Worm (Caenorhabditis elegans) whole organism, L4 larva: ENCODE measurements around the gene K01A2.6.
A peak's percentile ranks its signal among the peaks of the same experiment; 100 is the strongest.

Source experiments
- F26F4.8 ChIP-seq: fragments of 200-800 bp; sonication (Bioruptor generic); conservative IDR thresholded peaks from 2 replicates; pipeline ENCODE4 v1.3.6; 2022; ENCODE audit warnings: missing genetic modification characterization, missing compliant biosample characterization
- F37D6.2 ChIP-seq: sonication (generic microtip); optimal IDR thresholded peaks from 2 replicates; lab custom pipeline; 2016; ENCODE audit warnings: mild to moderate bottlenecking, missing genetic modification characterization, missing compliant biosample characterization
- T20F7.1 ChIP-seq: fragments of 200-800 bp; sonication (Bioruptor generic); optimal IDR thresholded peaks from 2 replicates; lab custom pipeline; 2018; ENCODE audit warnings: mild to moderate bottlenecking, missing genetic modification characterization, missing compliant biosample characterization
- Y105C5A.15 ChIP-seq: fragments of 200-800 bp; sonication (Bioruptor generic); IDR thresholded peaks from 2 replicates; pipeline ENCODE4 v1.3.6; 2022; ENCODE audit warnings: missing genetic modification characterization, missing compliant biosample characterization
- Y75B8A.6 ChIP-seq: fragments of 200-800 bp; sonication (Bioruptor generic); IDR thresholded peaks from 2 replicates; pipeline ENCODE4 v1.3.6; 2022; ENCODE audit warnings: missing genetic modification reagents, missing genetic modification characterization, missing compliant biosample characterization
- ZK546.5 ChIP-seq, 2 experiments: sonication (generic microtip); optimal IDR thresholded peaks; 2 replicates each; lab custom pipeline; 2017; ENCODE audit warnings: missing biosample characterization in 2 of 2, missing genetic modification characterization in 2 of 2
- aha-1 ChIP-seq: fragments of 150-350 bp; peaks from one replicate; lab custom pipeline; 2014; ENCODE audit warnings: missing biosample characterization, missing genetic modification characterization
- ama-1 ChIP-seq: fragments of 150-350 bp; optimal IDR thresholded peaks from 2 replicates; lab custom pipeline; 2014; ENCODE audit warnings: inconsistent platforms, mixed read lengths
- attf-4 ChIP-seq: sonication (generic microtip); optimal IDR thresholded peaks from 3 replicates; lab custom pipeline; 2017; ENCODE audit warnings: missing biosample characterization, missing genetic modification characterization
- ceh-20 ChIP-seq: fragments of 200-800 bp; sonication (Bioruptor generic); IDR thresholded peaks from 2 replicates; pipeline ENCODE4 v1.3.6; 2022; ENCODE audit warnings: missing genetic modification reagents, missing genetic modification characterization, missing compliant biosample characterization
- ceh-44 ChIP-seq: fragments of 200-800 bp; sonication (Bioruptor generic); IDR thresholded peaks from 2 replicates; pipeline ENCODE4 v1.3.6; 2022; ENCODE audit warnings: missing genetic modification reagents, missing genetic modification characterization, missing compliant biosample characterization
- ces-1 ChIP-seq: fragments of 150-350 bp; sonication (generic microtip); optimal IDR thresholded peaks from 4 replicates; lab custom pipeline; 2014; ENCODE audit warnings: missing biosample characterization, missing genetic modification reagents, missing genetic modification characterization
- cey-2 ChIP-seq: sonication (generic microtip); optimal IDR thresholded peaks from 3 replicates; lab custom pipeline; 2017; ENCODE audit warnings: missing genetic modification characterization, mild to moderate bottlenecking, missing compliant biosample characterization, antibody characterized with exemption, borderline replicate concordance; ENCODE audit not compliant: insufficient read depth
- dmd-8 ChIP-seq: fragments of 200-800 bp; sonication (Bioruptor generic); IDR thresholded peaks from 2 replicates; pipeline ENCODE4 v1.3.6; 2022; ENCODE audit warnings: missing genetic modification characterization, missing compliant biosample characterization
- dmd-9 ChIP-seq: fragments of 200-800 bp; sonication (Bioruptor generic); IDR thresholded peaks from 2 replicates; pipeline ENCODE4 v1.3.6; 2022; ENCODE audit warnings: missing genetic modification reagents, missing genetic modification characterization, missing compliant biosample characterization
- dpl-1 ChIP-seq: fragments of 150-350 bp; optimal IDR thresholded peaks from 2 replicates; lab custom pipeline; 2014; ENCODE audit warnings: missing biosample characterization, missing genetic modification reagents, missing genetic modification characterization
- egl-27 ChIP-seq: sonication (generic microtip); optimal IDR thresholded peaks from 3 replicates; lab custom pipeline; 2017; ENCODE audit warnings: missing biosample characterization, missing genetic modification reagents, missing genetic modification characterization
- fkh-10 ChIP-seq: fragments of 150-350 bp; optimal IDR thresholded peaks from 2 replicates; lab custom pipeline; 2014; ENCODE audit warnings: missing biosample characterization, missing genetic modification reagents, missing genetic modification characterization
- gei-8 ChIP-seq: fragments of 200-800 bp; sonication (Bioruptor generic); optimal IDR thresholded peaks from 2 replicates; lab custom pipeline; 2018; ENCODE audit warnings: mild to moderate bottlenecking, missing genetic modification characterization, missing compliant biosample characterization
- hlh-11 ChIP-seq: fragments of 200-800 bp; sonication (Bioruptor generic); optimal IDR thresholded peaks from 2 replicates; lab custom pipeline; 2018; ENCODE audit warnings: mild to moderate bottlenecking, missing genetic modification characterization, missing compliant biosample characterization
- hlh-30 ChIP-seq: sonication (generic microtip); optimal IDR thresholded peaks from 2 replicates; lab custom pipeline; 2017; ENCODE audit warnings: antibody characterized with exemption, mild to moderate bottlenecking, missing genetic modification characterization, missing compliant biosample characterization; ENCODE audit not compliant: insufficient read depth
- lim-7 ChIP-seq: fragments of 200-800 bp; sonication (Bioruptor generic); IDR thresholded peaks from 2 replicates; pipeline ENCODE4 v1.3.6; 2022; ENCODE audit warnings: missing genetic modification characterization, missing compliant biosample characterization
- lin-1 ChIP-seq: fragments of 200-800 bp; sonication (Bioruptor generic); IDR thresholded peaks from 2 replicates; pipeline ENCODE4 v1.3.6; 2022; ENCODE audit warnings: missing genetic modification reagents, missing genetic modification characterization, missing compliant biosample characterization
- lin-15B ChIP-seq: fragments of 150-350 bp; sonication (generic microtip); optimal IDR thresholded peaks from 3 replicates; lab custom pipeline; 2014; ENCODE audit warnings: missing biosample characterization, missing genetic modification characterization
- lin-39 ChIP-seq: fragments of 150-350 bp; optimal IDR thresholded peaks from 2 replicates; lab custom pipeline; 2014; ENCODE audit warnings: missing biosample characterization, missing genetic modification reagents, missing genetic modification characterization
- lsy-2 ChIP-seq, 2 experiments: fragments of 150-350 bp in 1 of 2; sonication (generic microtip) in 1 of 2; optimal IDR thresholded peaks; 2 replicates each; lab custom pipeline; 2014 to 2017; ENCODE audit warnings: missing biosample characterization in 2 of 2, missing genetic modification characterization in 2 of 2
- mdl-1 ChIP-seq, 2 experiments: fragments of 150-350 bp in 1 of 2; sonication (generic microtip) in 1 of 2; optimal IDR thresholded peaks; 2 replicates each; lab custom pipeline; 2014 to 2017; ENCODE audit warnings: missing biosample characterization in 2 of 2, missing genetic modification characterization in 2 of 2
- mes-2 ChIP-seq: sonication (generic microtip); optimal IDR thresholded peaks from 2 replicates; lab custom pipeline; 2016; ENCODE audit warnings: missing genotype, mild to moderate bottlenecking, missing genetic modification characterization, missing compliant biosample characterization; ENCODE audit not compliant: poor library complexity, severe bottlenecking
- mxl-3 ChIP-seq: fragments of 200-800 bp; sonication (Bioruptor generic); optimal IDR thresholded peaks from 2 replicates; lab custom pipeline; 2018; ENCODE audit warnings: mild to moderate bottlenecking, missing genetic modification characterization, missing compliant biosample characterization
- nhr-25 ChIP-seq: sonication (generic microtip); optimal IDR thresholded peaks from 2 replicates; lab custom pipeline; 2017; ENCODE audit warnings: missing genetic modification characterization, mild to moderate bottlenecking, missing compliant biosample characterization, antibody characterized with exemption, moderate library complexity, borderline replicate concordance; ENCODE audit not compliant: insufficient read depth
- nhr-28 ChIP-seq: fragments of 150-350 bp; optimal IDR thresholded peaks from 2 replicates; lab custom pipeline; 2014; ENCODE audit warnings: missing biosample characterization, missing genetic modification characterization
- nhr-48 ChIP-seq: sonication (generic microtip); optimal IDR thresholded peaks from 2 replicates; lab custom pipeline; 2016; ENCODE audit warnings: mild to moderate bottlenecking, missing genetic modification characterization, missing compliant biosample characterization
- pha-4 ChIP-seq, 2 experiments: fragments of 150-350 bp in 1 of 2; fragments of 200-800 bp in 1 of 2; sonication (Bioruptor generic) in 1 of 2; IDR thresholded peaks in 1 of 2; optimal IDR thresholded peaks in 1 of 2; 2 replicates each; pipeline versions ENCODE4 v1.3.6 to Lab custom; 2014 to 2022; ENCODE audit warnings: missing genetic modification characterization in 2 of 2, missing genetic modification reagents in 2 of 2, missing biosample characterization in 1 of 2, missing compliant biosample characterization in 1 of 2
- pqm-1 ChIP-seq: sonication (generic microtip); optimal IDR thresholded peaks from 2 replicates; lab custom pipeline; 2017; ENCODE audit warnings: missing biosample characterization, missing genetic modification characterization
- rbr-2 ChIP-seq: sonication (generic microtip); optimal IDR thresholded peaks from 2 replicates; lab custom pipeline; 2016; ENCODE audit warnings: missing genotype, missing genetic modification characterization, missing compliant biosample characterization
- skn-1 ChIP-seq: fragments of 150-350 bp; optimal IDR thresholded peaks from 2 replicates; lab custom pipeline; 2014; ENCODE audit warnings: missing biosample characterization, missing genetic modification characterization
- snpc-1.2 ChIP-seq: fragments of 200-800 bp; sonication (Bioruptor generic); IDR thresholded peaks from 2 replicates; pipeline ENCODE4 v1.3.6; 2022; ENCODE audit warnings: missing genetic modification reagents, missing genetic modification characterization, missing compliant biosample characterization
- tra-1 ChIP-seq: fragments of 200-800 bp; sonication (Bioruptor generic); IDR thresholded peaks from 2 replicates; pipeline ENCODE4 v1.3.6; 2022; ENCODE audit warnings: missing genetic modification reagents, missing genetic modification characterization, missing compliant biosample characterization
- unc-62 ChIP-seq, 3 experiments: fragments of 150-350 bp in 1 of 3; sonication (generic microtip); optimal IDR thresholded peaks in 2 of 3; peaks in 1 of 3; 1 replicate in 1 of 3; 2 replicates in 2 of 3; lab custom pipeline; 2014 to 2017; ENCODE audit warnings: missing biosample characterization in 3 of 3, missing genetic modification characterization in 3 of 3, missing genetic modification reagents in 3 of 3, missing genotype in 1 of 3
- vab-7 ChIP-seq: fragments of 200-800 bp; sonication (Bioruptor generic); IDR thresholded peaks from 2 replicates; pipeline ENCODE4 v1.3.6; 2022; ENCODE audit warnings: missing genetic modification reagents, missing genetic modification characterization, missing compliant biosample characterization
- zag-1 ChIP-seq: fragments of 150-350 bp; optimal IDR thresholded peaks from 2 replicates; lab custom pipeline; 2014; ENCODE audit warnings: missing biosample characterization, missing genetic modification characterization
- zfp-2 ChIP-seq: sonication (generic microtip); optimal IDR thresholded peaks from 2 replicates; lab custom pipeline; 2016; ENCODE audit warnings: mild to moderate bottlenecking, missing genetic modification characterization, missing compliant biosample characterization
- zfp-3 ChIP-seq: fragments of 200-800 bp; sonication (Bioruptor generic); conservative IDR thresholded peaks from 2 replicates; pipeline ENCODE4 v1.3.6; 2022; ENCODE audit warnings: missing genetic modification reagents, missing genetic modification characterization, missing compliant biosample characterization
- ztf-7 ChIP-seq: fragments of 150-350 bp; optimal IDR thresholded peaks from 2 replicates; lab custom pipeline; 2014; ENCODE audit warnings: missing biosample characterization, missing genetic modification characterization

Gene K01A2.6

ce11 chrII:296911-297440 lies 2.8 kb upstream of the K01A2.6 start, which contains the start of the genes clec-117 and B0432.1:
TSS of gene clec-117 (minus strand) at chrII:297011.
TSS of gene B0432.1 (plus strand) at chrII:297390.
- TF ChIP-seq snpc-1.2 (GFP tag; lab: Robert Waterston, UW) (no peak), tra-1 (GFP tag; lab: Robert Waterston, UW) (no peak), zfp-3 (no peak), zag-1 (no peak), T20F7.1 (no peak), lsy-2 (tag; optimal IDR thresholded peaks at IDR 0.05; lab: Kevin White, UChicago) (no peak), dmd-9 (GFP tag; lab: Robert Waterston, UW) (no peak), lin-15B (tag; lab: Kevin White, UChicago) (no peak), ZK546.5 (tag; optimal IDR thresholded peaks at IDR 0.05; lab: Kevin White, UChicago) (no peak), pha-4 (GFP tag; IDR thresholded peaks at IDR 0.05; lab: Robert Waterston, UW) (no peak), pha-4 (tag; optimal IDR thresholded peaks at IDR 0.05; lab: Kevin White, UChicago) (no peak), F37D6.2 (tag; lab: Kevin White, UChicago) (no peak), lin-1 (GFP tag; lab: Robert Waterston, UW) (no peak), egl-27 (tag; lab: Kevin White, UChicago) (no peak), lin-39 (tag; lab: Kevin White, UChicago) (no peak), Y75B8A.6 (no peak), ztf-7 (tag; lab: Kevin White, UChicago) (no peak), aha-1 (tag; lab: Kevin White, UChicago) (no peak), attf-4 (tag; lab: Kevin White, UChicago) (no peak), lim-7 (GFP tag; lab: Robert Waterston, UW) (no peak)

- TF ChIP-seq rbr-2 (tag; lab: Kevin White, UChicago): no peak
- TF ChIP-seq gei-8: no peak
- TF ChIP-seq skn-1 (tag; lab: Kevin White, UChicago): no peak
- no peak for TF ChIP-seq zfp-3
- TF ChIP-seq zfp-2 (tag; lab: Kevin White, UChicago): no peak
- TF ChIP-seq hlh-30: peak; percentile 58
- TF ChIP-seq nhr-28 (tag; lab: Kevin White, UChicago): peak; percentile 66
- peak; percentile 57 for TF ChIP-seq nhr-25 (tag; lab: Kevin White, UChicago)
- TF ChIP-seq F26F4.8: no peak
- no peak for TF ChIP-seq ces-1 (GFP tag; lab: Kevin White, UChicago)
- no peak for TF ChIP-seq ztf-7 (tag; lab: Kevin White, UChicago)
- peak; percentile 31 for TF ChIP-seq cey-2 (tag; lab: Kevin White, UChicago)
- peak in 1 of 2 experiments; percentile 96 for TF ChIP-seq unc-62 (GFP tag; optimal IDR thresholded peaks at IDR 0.05 in 1 of 2; lab: Kevin White, UChicago)
- no peak for TF ChIP-seq unc-62 (tag; optimal IDR thresholded peaks at IDR 0.05; lab: Kevin White, UChicago)
- no peak for TF ChIP-seq dmd-8
- no peak for TF ChIP-seq ama-1
- no peak for TF ChIP-seq lsy-2 (tag; optimal IDR thresholded peaks at IDR 0.05; lab: Kevin White, UChicago)
- TF ChIP-seq hlh-11 (tag; lab: Kevin White, UChicago): peak; percentile 34
- TF ChIP-seq dpl-1 (GFP tag; lab: Kevin White, UChicago): no peak
- TF ChIP-seq nhr-48 (tag; lab: Kevin White, UChicago): peak; percentile 10
- no peak for TF ChIP-seq ZK546.5 (tag; optimal IDR thresholded peaks at IDR 0.05; lab: Kevin White, UChicago)
- TF ChIP-seq ceh-20 (GFP tag; lab: Robert Waterston, UW): no peak
- TF ChIP-seq T20F7.1: no peak
- TF ChIP-seq mdl-1 (tag; optimal IDR thresholded peaks at IDR 0.05; lab: Kevin White, UChicago): peak in 1 of 2 experiments; percentile 23
- TF ChIP-seq mes-2 (tag; lab: Kevin White, UChicago): no peak
- TF ChIP-seq vab-7 (GFP tag; lab: Robert Waterston, UW): no peak
- TF ChIP-seq pqm-1: no peak
- no peak for TF ChIP-seq ceh-44 (GFP tag; lab: Robert Waterston, UW)
- TF ChIP-seq mxl-3 (GFP tag; lab: Kevin White, UChicago): peak; percentile 35
- no peak for TF ChIP-seq Y105C5A.15 (GFP tag; lab: Robert Waterston, UW)
- no peak for TF ChIP-seq fkh-10 (GFP tag; lab: Kevin White, UChicago)
These were observed 1.4 kb downstream of the K01A2.6 start, which contains the start of gene K01A2.5 for ce11 chrII:300977-301772. TSS of gene K01A2.5 (plus strand) at chrII:301273.
